Fruit fly (Drosophila melanogaster) whole organism, embryonic: ENCODE results near the gene Neu2.

Experiments
- B-H2 ChIP-seq: fragments of 200-800 bp; sonication (Bioruptor generic); optimal IDR thresholded peaks from 2 replicates; lab custom pipeline; 2018; ENCODE audit warnings: missing biosample characterization, mild to moderate bottlenecking, missing genetic modification characterization
- BEAF-32 ChIP-seq: fragments of 200-800 bp; sonication (Bioruptor generic); optimal IDR thresholded peaks from 3 replicates; lab custom pipeline; 2017; ENCODE audit warnings: missing biosample characterization, missing genetic modification characterization, mild to moderate bottlenecking, moderate library complexity, missing genetic modification reagents
- Bgb ChIP-seq: fragments of 200-800 bp; sonication (Bioruptor generic); IDR thresholded peaks from 2 replicates; pipeline ENCODE4 v1.3.6; 2022; ENCODE audit warnings: missing biosample characterization, missing genetic modification characterization; ENCODE audit not compliant: partially characterized antibody
- CG10267 ChIP-seq: fragments of 200-800 bp; sonication (Bioruptor generic); optimal IDR thresholded peaks from 2 replicates; lab custom pipeline; 2018; ENCODE audit warnings: missing biosample characterization, mild to moderate bottlenecking, missing genetic modification characterization, moderate library complexity
- CG12769 ChIP-seq: fragments of 200-800 bp; sonication (Bioruptor generic); optimal IDR thresholded peaks from 2 replicates; lab custom pipeline; 2019; ENCODE audit warnings: missing biosample characterization, mild to moderate bottlenecking, missing genetic modification characterization, moderate library complexity
- CG13123 ChIP-seq: fragments of 200-800 bp; sonication (Bioruptor generic); optimal IDR thresholded peaks from 2 replicates; lab custom pipeline; 2016; ENCODE audit warnings: missing biosample characterization, missing genetic modification characterization
- CG13296 ChIP-seq: fragments of 200-800 bp; sonication (Bioruptor generic); optimal IDR thresholded peaks from 3 replicates; lab custom pipeline; 2018; ENCODE audit warnings: missing biosample characterization, mild to moderate bottlenecking, missing genetic modification characterization
- CG13424 ChIP-seq: fragments of 200-800 bp; sonication (Bioruptor generic); optimal IDR thresholded peaks from 2 replicates; lab custom pipeline; 2019; ENCODE audit warnings: missing biosample characterization, mild to moderate bottlenecking, missing genetic modification characterization, moderate library complexity
- CG1602 ChIP-seq: fragments of 200-800 bp; sonication (Bioruptor generic); optimal IDR thresholded peaks from 3 replicates; lab custom pipeline; 2016; ENCODE audit warnings: missing biosample characterization, missing genetic modification characterization
- CG18011 ChIP-seq: fragments of 200-800 bp; sonication (Bioruptor generic); optimal IDR thresholded peaks from 2 replicates; lab custom pipeline; 2017; ENCODE audit warnings: missing biosample characterization, missing genetic modification characterization, mild to moderate bottlenecking, moderate library complexity, missing genotype
- CG18764 ChIP-seq: fragments of 200-800 bp; sonication (Bioruptor generic); optimal IDR thresholded peaks from 3 replicates; lab custom pipeline; 2016; ENCODE audit warnings: missing biosample characterization, missing genetic modification characterization
- CG2116 ChIP-seq: fragments of 200-800 bp; sonication (Bioruptor generic); optimal IDR thresholded peaks from 3 replicates; lab custom pipeline; 2018; ENCODE audit warnings: missing biosample characterization, mild to moderate bottlenecking, missing genetic modification characterization
- CG31388 ChIP-seq: fragments of 200-800 bp; sonication (Bioruptor generic); optimal IDR thresholded peaks from 2 replicates; lab custom pipeline; 2016; ENCODE audit warnings: missing biosample characterization, missing genetic modification characterization
- CG33213 ChIP-seq: fragments of 200-800 bp; sonication (Bioruptor generic); optimal IDR thresholded peaks from 3 replicates; lab custom pipeline; 2016; ENCODE audit warnings: missing biosample characterization, missing genetic modification characterization
- CG33557 ChIP-seq: fragments of 200-800 bp; sonication (Bioruptor generic); optimal IDR thresholded peaks from 2 replicates; lab custom pipeline; 2019; ENCODE audit warnings: missing biosample characterization, mild to moderate bottlenecking, missing genetic modification characterization, moderate library complexity
- CG3847 ChIP-seq: fragments of 200-800 bp; sonication (Bioruptor generic); IDR thresholded peaks from 2 replicates; pipeline ENCODE4 v1.3.6; 2022; ENCODE audit warnings: missing biosample characterization, missing genetic modification characterization
- CG4282 ChIP-seq: fragments of 200-800 bp; sonication (Bioruptor generic); optimal IDR thresholded peaks from 2 replicates; lab custom pipeline; 2016; ENCODE audit warnings: missing biosample characterization, missing genetic modification characterization
- CG7372 ChIP-seq: fragments of 200-800 bp; sonication (Bioruptor generic); IDR thresholded peaks from 2 replicates; pipeline ENCODE4 v1.3.6; 2022; ENCODE audit warnings: missing biosample characterization, missing genetic modification characterization
- CG7963 ChIP-seq: fragments of 200-800 bp; sonication (Bioruptor generic); IDR thresholded peaks from 3 replicates; pipeline ENCODE4 v1.3.6; 2022; ENCODE audit warnings: missing biosample characterization, missing genetic modification characterization; ENCODE audit not compliant: partially characterized antibody
- CG9437 ChIP-seq: fragments of 200-800 bp; sonication (Bioruptor generic); optimal IDR thresholded peaks from 2 replicates; lab custom pipeline; 2018; ENCODE audit warnings: missing biosample characterization, mild to moderate bottlenecking, missing genetic modification characterization
- CG9609 ChIP-seq: fragments of 200-800 bp; sonication (Bioruptor generic); optimal IDR thresholded peaks from 3 replicates; lab custom pipeline; 2016; ENCODE audit warnings: missing biosample characterization, missing genetic modification characterization
- CHES-1-like ChIP-seq: fragments of 200-800 bp; sonication (Bioruptor generic); optimal IDR thresholded peaks from 2 replicates; lab custom pipeline; 2016; ENCODE audit warnings: missing biosample characterization, missing genetic modification characterization
- Chrac-16 ChIP-seq: fragments of 200-800 bp; sonication (Bioruptor generic); optimal IDR thresholded peaks from 3 replicates; lab custom pipeline; 2016; ENCODE audit warnings: missing biosample characterization, missing genetic modification characterization
- D ChIP-seq, 2 experiments: fragments of 200-800 bp in 1 of 2; fragments of >200 bp in 1 of 2; sonication (Bioruptor generic) in 1 of 2; optimal IDR thresholded peaks; 2 replicates in 1 of 2; 3 replicates in 1 of 2; lab custom pipeline; 2017; ENCODE audit warnings: mild to moderate bottlenecking in 1 of 2, missing biosample characterization in 1 of 2, missing genetic modification characterization in 1 of 2, missing genetic modification reagents in 1 of 2
- HLH54F ChIP-seq: fragments of 200-800 bp; sonication (Bioruptor generic); optimal IDR thresholded peaks from 3 replicates; lab custom pipeline; 2016; ENCODE audit warnings: missing biosample characterization, missing genetic modification characterization
- Hr3 ChIP-seq: fragments of 200-800 bp; sonication (Bioruptor generic); optimal IDR thresholded peaks from 3 replicates; lab custom pipeline; 2016; ENCODE audit warnings: missing biosample characterization, missing genetic modification characterization
- Med ChIP-seq: fragments of 200-800 bp; sonication (Bioruptor generic); peaks from one replicate; lab custom pipeline; 2016; ENCODE audit warnings: missing biosample characterization, missing genetic modification characterization, mild to moderate bottlenecking, inconsistent platforms, moderate library complexity
- Ravus ChIP-seq: fragments of 200-800 bp; sonication (Bioruptor generic); IDR thresholded peaks from 2 replicates; pipeline ENCODE4 v1.3.6; 2022; ENCODE audit warnings: missing biosample characterization, missing genetic modification characterization
- Sry-δ ChIP-seq: fragments of 200-800 bp; sonication (Bioruptor generic); optimal IDR thresholded peaks from 2 replicates; lab custom pipeline; 2016; ENCODE audit warnings: missing biosample characterization, missing genetic modification characterization
- ase ChIP-seq: fragments of 200-800 bp; sonication (Bioruptor generic); IDR thresholded peaks from 3 replicates; pipeline ENCODE4 v1.3.6; 2022; ENCODE audit warnings: missing biosample characterization, missing genetic modification characterization
- croc ChIP-seq: fragments of 200-800 bp; sonication (Bioruptor generic); conservative IDR thresholded peaks from 3 replicates; pipeline ENCODE4 v1.3.6; 2022; ENCODE audit warnings: missing biosample characterization, missing genetic modification characterization
- fru ChIP-seq: fragments of >200 bp; optimal IDR thresholded peaks from 2 replicates; lab custom pipeline; 2017
- ind ChIP-seq: fragments of 200-800 bp; sonication (Bioruptor generic); optimal IDR thresholded peaks from 3 replicates; lab custom pipeline; 2016; ENCODE audit warnings: missing biosample characterization, missing genetic modification characterization
- insv ChIP-seq, 2 experiments: fragments of 200-800 bp; sonication (Bioruptor generic); optimal IDR thresholded peaks; 3 replicates each; lab custom pipeline; 2016 to 2018; ENCODE audit warnings: missing biosample characterization in 2 of 2, missing genetic modification characterization in 2 of 2
- klu ChIP-seq: fragments of 200-800 bp; sonication (Bioruptor generic); IDR thresholded peaks from 2 replicates; pipeline ENCODE4 v1.3.6; 2022; ENCODE audit warnings: missing biosample characterization, missing genetic modification characterization
- knrl ChIP-seq: fragments of 200-800 bp; sonication (Bioruptor generic); IDR thresholded peaks from 3 replicates; pipeline ENCODE4 v1.3.6; 2022; ENCODE audit warnings: missing biosample characterization, missing genetic modification characterization; ENCODE audit not compliant: partially characterized antibody
- lola ChIP-seq, 3 experiments: fragments of >200 bp in 2 of 3; fragments of 200-800 bp in 1 of 3; sonication (Bioruptor generic) in 1 of 3; optimal IDR thresholded peaks; 2 replicates each; lab custom pipeline; 2017 to 2019; ENCODE audit warnings: missing biosample characterization in 3 of 3, missing genetic modification characterization in 3 of 3, mild to moderate bottlenecking in 1 of 3, moderate library complexity in 1 of 3
- mam ChIP-seq: fragments of 200-800 bp; sonication (Bioruptor generic); optimal IDR thresholded peaks from 3 replicates; lab custom pipeline; 2016; ENCODE audit warnings: missing biosample characterization, missing genetic modification characterization
- pum ChIP-seq: fragments of 200-800 bp; sonication (Bioruptor generic); optimal IDR thresholded peaks from 2 replicates; lab custom pipeline; 2016; ENCODE audit warnings: missing biosample characterization, missing genetic modification characterization
- ro ChIP-seq: fragments of 200-800 bp; sonication (Bioruptor generic); IDR thresholded peaks from 2 replicates; pipeline ENCODE4 v1.3.6; 2022; ENCODE audit warnings: missing biosample characterization, missing genetic modification characterization
- scrt ChIP-seq: fragments of 200-800 bp; sonication (Bioruptor generic); optimal IDR thresholded peaks from 2 replicates; lab custom pipeline; 2018; ENCODE audit warnings: missing biosample characterization, mild to moderate bottlenecking, missing genetic modification characterization, moderate library complexity
- sna ChIP-seq: fragments of 200-800 bp; sonication (Bioruptor generic); IDR thresholded peaks from 2 replicates; pipeline ENCODE4 v1.3.6; 2022; ENCODE audit warnings: missing biosample characterization, missing genetic modification characterization; ENCODE audit not compliant: partially characterized antibody
- ssp ChIP-seq: fragments of 200-800 bp; sonication (Bioruptor generic); IDR thresholded peaks from 2 replicates; pipeline ENCODE4 v1.3.6; 2022; ENCODE audit warnings: missing biosample characterization, missing genetic modification characterization
- trh ChIP-seq: fragments of 200-800 bp; sonication (Bioruptor generic); optimal IDR thresholded peaks from 2 replicates; lab custom pipeline; 2016; ENCODE audit warnings: missing biosample characterization, missing genetic modification characterization
- wdn ChIP-seq: fragments of 200-800 bp; sonication (Bioruptor generic); IDR thresholded peaks from 2 replicates; pipeline ENCODE4 v1.3.6; 2022; ENCODE audit warnings: missing biosample characterization, missing genetic modification characterization
- z ChIP-seq: fragments of 200-800 bp; sonication (Bioruptor generic); IDR thresholded peaks from 3 replicates; pipeline ENCODE4 v1.3.6; 2022; ENCODE audit warnings: missing biosample characterization, missing genetic modification characterization
- zf30C ChIP-seq: fragments of 200-800 bp; sonication (Bioruptor generic); optimal IDR thresholded peaks from 3 replicates; lab custom pipeline; 2018; ENCODE audit warnings: missing biosample characterization, mild to moderate bottlenecking, missing genetic modification characterization

Neu2 gene

DNA sequence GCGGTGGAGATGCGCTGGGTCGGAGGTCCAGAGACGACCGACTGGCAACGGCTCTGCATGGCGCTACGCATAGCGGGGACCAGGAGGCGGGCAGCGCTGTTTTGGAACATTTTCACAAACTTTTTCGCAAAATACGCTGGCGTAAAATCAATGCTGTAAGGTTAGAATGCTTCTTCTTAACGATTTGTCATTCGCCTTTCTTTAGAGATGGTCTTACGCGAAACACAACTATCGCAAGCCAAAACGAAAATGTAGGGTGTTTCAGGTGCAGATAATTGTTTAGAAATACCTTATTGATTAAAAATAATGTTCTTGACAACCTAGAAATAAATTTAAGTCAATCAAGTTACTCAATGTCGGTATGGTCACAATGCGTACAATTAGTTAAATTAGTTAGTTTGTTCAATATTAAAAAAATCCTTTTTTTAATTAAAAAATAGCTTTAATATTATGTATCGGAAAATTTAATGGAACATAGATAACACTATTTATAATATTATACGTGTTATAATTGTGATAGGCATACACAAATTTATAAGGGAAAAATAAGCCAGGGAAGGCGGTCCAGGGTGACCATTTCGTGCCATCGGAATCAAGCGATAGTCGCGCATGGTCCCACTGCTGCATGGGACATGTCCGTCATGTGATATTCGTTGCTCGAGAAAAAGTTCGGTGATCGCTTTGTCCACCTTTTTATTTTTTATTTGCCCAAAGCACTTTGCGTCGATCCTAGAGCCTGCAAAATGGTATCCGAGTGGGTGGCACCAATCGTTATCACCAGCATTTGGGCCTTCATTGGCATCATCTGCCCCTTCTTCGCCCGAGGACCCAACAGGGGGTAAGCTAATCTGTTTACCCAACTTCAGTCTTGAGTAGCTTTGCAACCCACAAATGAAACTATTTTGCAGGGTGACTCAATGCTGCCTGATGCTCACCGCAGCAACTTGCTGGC lies 49.1 kb upstream of the Neu2 start, which contains the start of the genes COX8 and VhaM9.7-b (continued):
- TF ChIP-seq BEAF-32 (GFP tag; lab: Kevin White, UChicago) (peak; percentile 93), CHES-1-like (GFP tag; lab: Kevin White, UChicago) (peak; percentile 48), klu (peak; percentile 58; the same call in 1 of the 2 replicates), CG31388 (GFP tag; lab: Kevin White, UChicago) (peak; percentile 30), B-H2 (GFP tag; lab: Kevin White, UChicago) (peak; percentile 67), zf30C (GFP tag; lab: Kevin White, UChicago) (no peak), trh (GFP tag; lab: Kevin White, UChicago) (no peak), Bgb (peak; percentile 58), ssp (GFP tag; lab: Robert Waterston, UW) (peak; percentile 45), Sry-δ (GFP tag; lab: Kevin White, UChicago) (peak; percentile 93), Chrac-16 (GFP tag; lab: Kevin White, UChicago) (peak; percentile 55), CG4282 (GFP tag; lab: Kevin White, UChicago) (peak; percentile 15), sna (GFP tag; lab: Robert Waterston, UW) (no peak; the same call in 1 of the 2 replicates), knrl (peak; percentile 74), croc (GFP tag; lab: Robert Waterston, UW) (0 out of 3 replicates have a peak, but pooled peaks have one; percentile 15), CG9437 (peak; percentile 61), ind (GFP tag; lab: Kevin White, UChicago) (peak; percentile 74), Hr3 (GFP tag; lab: Kevin White, UChicago) (peak; percentile 60), insv (GFP tag; optimal IDR thresholded peaks at IDR 0.05; lab: Kevin White, UChicago) (no peak), Ravus (peak; percentile 1; the same call in 1 of the 2 replicates), CG13123 (GFP tag; lab: Kevin White, UChicago) (peak; percentile 45), D (optimal IDR thresholded peaks at IDR 0.05; lab: Kevin White, UChicago) (no peak), D (GFP tag; optimal IDR thresholded peaks at IDR 0.05; lab: Kevin White, UChicago) (no peak), wdn (0 out of 2 replicates have a peak, but pooled peaks have one; percentile 47), CG1602 (GFP tag; lab: Kevin White, UChicago) (peak; percentile 65), CG9609 (GFP tag; lab: Kevin White, UChicago) (peak; percentile 25), CG7963 (peak; percentile 33; the same call in 1 of the 3 replicates), CG2116 (GFP tag; lab: Kevin White, UChicago) (peak; percentile 61), lola (GFP tag; optimal IDR thresholded peaks at IDR 0.05; lab: Kevin White, UChicago) (peak in 1 of 3 experiments; percentile 62), scrt (no peak), Med (peak; percentile 85), CG33213 (GFP tag; lab: Kevin White, UChicago) (peak; percentile 38), ro (GFP tag; lab: Robert Waterston, UW) (no peak), CG33557 (GFP tag; lab: Kevin White, UChicago) (peak; percentile 32), CG10267 (tag; lab: Kevin White, UChicago) (peak; percentile 62), mam (GFP tag; lab: Kevin White, UChicago) (peak; percentile 83), z (GFP tag; lab: Robert Waterston, UW) (no peak), CG3847 (peak; percentile 49; the same call in 1 of the 2 replicates), pum (GFP tag; lab: Kevin White, UChicago) (peak; percentile 62), CG18011 (GFP tag; lab: Kevin White, UChicago) (peak; percentile 76), CG7372 (GFP tag; lab: Robert Waterston, UW) (no peak; the same call in none of the 2 replicates), ase (GFP tag; lab: Robert Waterston, UW) (no peak), CG18764 (peak; percentile 62), CG13424 (tag; lab: Kevin White, UChicago) (peak; percentile 70), CG12769 (tag; lab: Kevin White, UChicago) (peak; percentile 56), HLH54F (peak; percentile 72), CG13296 (GFP tag; lab: Kevin White, UChicago) (peak; percentile 23), fru (lab: Kevin White, UChicago) (no peak)
